Worm (Caenorhabditis elegans) whole organism, mixed stage, embryonic: ENCODE results near the gene sri-30.
A peak's percentile ranks its signal among the peaks of the same experiment; 100 is the strongest.

ENCODE experiments used
- M03D4.4 ChIP-seq: sonication (generic microtip); optimal IDR thresholded peaks from 2 replicates; lab custom pipeline; 2017; ENCODE audit warnings: mild to moderate bottlenecking, missing genetic modification characterization, missing compliant biosample characterization
- bed-3 ChIP-seq: fragments of 200-800 bp; sonication (Bioruptor generic); optimal IDR thresholded peaks from 3 replicates; lab custom pipeline; 2018; ENCODE audit warnings: mild to moderate bottlenecking, missing genetic modification characterization, moderate library complexity, missing compliant biosample characterization
- blmp-1 ChIP-seq: fragments of 150-350 bp; optimal IDR thresholded peaks from 2 replicates; lab custom pipeline; 2014; ENCODE audit warnings: missing biosample characterization, missing genetic modification characterization
- ceh-39 ChIP-seq: fragments of 150-350 bp; optimal IDR thresholded peaks from 2 replicates; lab custom pipeline; 2014; ENCODE audit warnings: missing biosample characterization, missing genetic modification characterization
- ceh-83 ChIP-seq: fragments of 200-800 bp; sonication (Bioruptor generic); optimal IDR thresholded peaks from 2 replicates; lab custom pipeline; 2018; ENCODE audit warnings: mild to moderate bottlenecking, missing genetic modification characterization, missing compliant biosample characterization
- ces-1 ChIP-seq: fragments of 150-350 bp; optimal IDR thresholded peaks from 2 replicates; lab custom pipeline; 2014; ENCODE audit warnings: missing biosample characterization, missing genetic modification reagents, missing genetic modification characterization
- cnd-1 ChIP-seq: fragments of 200-800 bp; sonication (Bioruptor generic); optimal IDR thresholded peaks from 2 replicates; lab custom pipeline; 2018; ENCODE audit warnings: mild to moderate bottlenecking, missing genetic modification characterization, missing compliant biosample characterization
- drap-1 ChIP-seq: fragments of 200-800 bp; sonication (Bioruptor generic); optimal IDR thresholded peaks from 3 replicates; lab custom pipeline; 2018; ENCODE audit warnings: mild to moderate bottlenecking, missing genetic modification characterization, missing compliant biosample characterization
- elt-1 ChIP-seq: sonication (generic microtip); optimal IDR thresholded peaks from 2 replicates; lab custom pipeline; 2017; ENCODE audit warnings: missing genetic modification characterization, mild to moderate bottlenecking, missing compliant biosample characterization, antibody characterized with exemption, moderate library complexity, borderline replicate concordance; ENCODE audit not compliant: insufficient read depth
- flh-1 ChIP-seq: fragments of 200-800 bp; sonication (Bioruptor generic); optimal IDR thresholded peaks from 2 replicates; lab custom pipeline; 2018; ENCODE audit warnings: mild to moderate bottlenecking, missing genetic modification characterization, moderate library complexity, missing compliant biosample characterization
- ham-2 ChIP-seq: fragments of 200-800 bp; sonication (Bioruptor generic); optimal IDR thresholded peaks from 2 replicates; lab custom pipeline; 2018; ENCODE audit warnings: mild to moderate bottlenecking, missing genetic modification characterization, missing compliant biosample characterization
- hlh-1 ChIP-seq: fragments of 150-350 bp; optimal IDR thresholded peaks from 2 replicates; lab custom pipeline; 2014; ENCODE audit warnings: missing biosample characterization, missing genetic modification reagents, missing genetic modification characterization
- lin-13 ChIP-seq: fragments of 150-350 bp; optimal IDR thresholded peaks from 2 replicates; lab custom pipeline; 2014; ENCODE audit warnings: missing biosample characterization, missing genetic modification characterization
- lin-32 ChIP-seq: fragments of 200-800 bp; sonication (Bioruptor generic); optimal IDR thresholded peaks from 2 replicates; lab custom pipeline; 2018; ENCODE audit warnings: mild to moderate bottlenecking, missing genetic modification characterization, missing compliant biosample characterization
- lsy-2 ChIP-seq: fragments of 150-350 bp; optimal IDR thresholded peaks from 2 replicates; lab custom pipeline; 2014; ENCODE audit warnings: missing biosample characterization, missing genetic modification characterization
- mep-1 ChIP-seq: fragments of 150-350 bp; optimal IDR thresholded peaks from 2 replicates; lab custom pipeline; 2017; ENCODE audit warnings: missing biosample characterization, missing genetic modification reagents, missing genetic modification characterization, inconsistent platforms
- mls-2 ChIP-seq: sonication (generic microtip); optimal IDR thresholded peaks from 2 replicates; lab custom pipeline; 2016; ENCODE audit warnings: mild to moderate bottlenecking, missing genetic modification characterization, moderate library complexity, missing compliant biosample characterization
- nhr-12 ChIP-seq: fragments of 150-350 bp; optimal IDR thresholded peaks from 2 replicates; lab custom pipeline; 2014; ENCODE audit warnings: missing biosample characterization, missing genetic modification characterization
- nhr-2 ChIP-seq: fragments of 150-350 bp; optimal IDR thresholded peaks from 2 replicates; lab custom pipeline; 2014; ENCODE audit warnings: missing biosample characterization, missing genetic modification characterization
- nhr-237 ChIP-seq: fragments of 150-350 bp; optimal IDR thresholded peaks from 2 replicates; lab custom pipeline; 2014; ENCODE audit warnings: missing biosample characterization, missing genetic modification characterization
- nhr-28 ChIP-seq: fragments of 150-350 bp; optimal IDR thresholded peaks from 2 replicates; lab custom pipeline; 2014; ENCODE audit warnings: missing biosample characterization, missing genetic modification characterization
- pha-4 ChIP-seq: fragments of 150-350 bp; optimal IDR thresholded peaks from 2 replicates; lab custom pipeline; 2018; ENCODE audit warnings: missing biosample characterization, missing genetic modification reagents, missing genetic modification characterization
- snpc-4 ChIP-seq: fragments of 150-350 bp; optimal IDR thresholded peaks from 2 replicates; lab custom pipeline; 2014; ENCODE audit warnings: missing biosample characterization, missing genetic modification characterization
- sptf-1 ChIP-seq: sonication (generic microtip); optimal IDR thresholded peaks from 2 replicates; lab custom pipeline; 2017; ENCODE audit warnings: mild to moderate bottlenecking, missing genetic modification characterization, moderate library complexity, missing compliant biosample characterization
- tbx-8 ChIP-seq: fragments of 200-800 bp; sonication (Bioruptor generic); optimal IDR thresholded peaks from 2 replicates; lab custom pipeline; 2018; ENCODE audit warnings: mild to moderate bottlenecking, missing genetic modification characterization, moderate library complexity, missing compliant biosample characterization
- unc-120 ChIP-seq: sonication (generic microtip); optimal IDR thresholded peaks from 2 replicates; lab custom pipeline; 2017; ENCODE audit warnings: missing genetic modification characterization, missing compliant biosample characterization; ENCODE audit not compliant: poor library complexity, severe bottlenecking
- unc-39 ChIP-seq: fragments of 150-350 bp; optimal IDR thresholded peaks from 2 replicates; lab custom pipeline; 2014; ENCODE audit warnings: missing biosample characterization, missing genetic modification characterization
- zip-8 ChIP-seq: fragments of 150-350 bp; optimal IDR thresholded peaks from 2 replicates; lab custom pipeline; 2014; ENCODE audit warnings: missing biosample characterization, missing genetic modification characterization
- ztf-11 ChIP-seq: fragments of 150-350 bp; optimal IDR thresholded peaks from 2 replicates; lab custom pipeline; 2014; ENCODE audit warnings: missing biosample characterization, missing genetic modification characterization

sri-30 gene

DNA sequence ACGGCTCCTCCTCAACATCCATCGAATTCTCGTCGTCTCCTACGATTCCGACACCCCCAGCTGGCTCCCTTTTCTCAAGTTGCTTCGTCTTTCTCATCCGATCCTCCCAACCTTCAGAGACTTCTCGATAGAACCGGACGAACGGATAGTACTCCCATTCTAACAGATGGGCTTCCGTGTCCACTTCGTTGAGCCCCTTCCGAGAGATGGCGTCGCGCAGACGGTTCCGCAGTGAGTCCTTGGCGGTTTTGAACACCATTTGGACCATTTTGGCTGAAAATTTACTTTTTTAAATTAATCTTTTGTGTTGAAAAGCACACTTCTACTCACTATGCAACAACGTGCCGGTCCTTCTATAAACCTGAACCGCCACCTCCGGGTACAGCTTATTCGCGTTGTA, 7.7 kb downstream of the sri-30 start:
- TF ChIP-seq mep-1 (tag; lab: Kevin White, UChicago) (no peak), zip-8 (tag; lab: Kevin White, UChicago) (no peak), nhr-2 (tag; lab: Kevin White, UChicago) (no peak), snpc-4 (tag; lab: Kevin White, UChicago) (no peak), bed-3 (GFP tag; lab: Kevin White, UChicago) (no peak), ztf-11 (tag; lab: Kevin White, UChicago) (no peak), pha-4 (tag; lab: Kevin White, UChicago) (no peak), sptf-1 (no peak), hlh-1 (tag; lab: Kevin White, UChicago) (no peak), nhr-12 (tag; lab: Kevin White, UChicago) (no peak), ceh-83 (GFP tag; lab: Kevin White, UChicago) (no peak), ceh-39 (tag; lab: Kevin White, UChicago) (no peak), lin-32 (GFP tag; lab: Kevin White, UChicago) (no peak)

DNA sequence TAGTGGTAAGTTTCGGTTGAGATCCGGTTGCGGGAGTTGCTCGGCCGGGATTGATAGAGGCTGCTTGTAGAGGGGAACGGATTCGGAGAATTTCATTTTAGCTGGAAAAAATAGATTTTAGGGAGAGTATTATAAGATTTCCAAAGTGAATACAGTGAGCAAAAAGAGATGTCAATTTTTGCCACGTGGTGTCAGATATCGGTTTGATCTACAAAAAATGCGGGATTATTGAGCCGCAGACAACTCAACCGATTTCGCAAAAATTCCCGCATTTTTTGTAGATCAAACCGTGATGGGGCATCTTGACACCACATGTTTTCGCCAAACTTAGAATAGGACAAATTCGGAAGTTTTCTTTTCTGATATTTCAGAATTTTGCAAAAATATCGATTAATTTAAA, 8.2 kb downstream of the sri-30 start, which contains the start of gene lido-13:
TSS of gene lido-13 (minus strand) at position 101 of the 400 bp plus-strand sequence.
- TF ChIP-seq lsy-2 (no peak), M03D4.4 (tag; lab: Kevin White, UChicago) (no peak), ces-1 (GFP tag; lab: Kevin White, UChicago) (no peak), nhr-28 (tag; lab: Kevin White, UChicago) (no peak), blmp-1 (tag; lab: Kevin White, UChicago) (no peak), tbx-8 (no peak), unc-120 (tag; lab: Kevin White, UChicago) (no peak), zip-8 (tag; lab: Kevin White, UChicago) (no peak), hlh-1 (tag; lab: Kevin White, UChicago) (no peak), flh-1 (GFP tag; lab: Kevin White, UChicago) (no peak), nhr-237 (tag; lab: Kevin White, UChicago) (no peak)

DNA sequence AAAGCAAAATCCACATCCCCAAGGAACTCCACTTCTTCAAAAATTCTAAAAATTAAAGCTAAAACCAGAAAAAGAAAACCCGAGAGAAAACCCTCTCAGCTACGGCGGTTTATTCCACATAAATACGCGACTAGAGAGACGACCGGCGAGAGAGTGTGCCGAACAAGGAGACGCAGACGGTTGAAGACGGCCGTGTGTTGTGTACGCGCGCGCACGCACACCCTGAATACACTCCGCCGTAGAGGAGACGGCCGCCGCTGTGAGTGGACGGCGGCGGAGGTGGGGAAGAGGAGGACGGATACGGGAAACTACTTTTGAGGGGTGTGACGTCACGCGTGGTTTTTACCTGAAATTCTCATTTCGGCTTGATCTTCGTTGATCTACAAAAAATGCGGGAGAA, 8.6 kb downstream of the sri-30 start:
- TF ChIP-seq M03D4.4 (tag; lab: Kevin White, UChicago) (no peak), snpc-4 (tag; lab: Kevin White, UChicago) (no peak), nhr-12 (tag; lab: Kevin White, UChicago) (no peak), pha-4 (tag; lab: Kevin White, UChicago) (peak; percentile 10), blmp-1 (tag; lab: Kevin White, UChicago) (no peak), tbx-8 (no peak)

DNA sequence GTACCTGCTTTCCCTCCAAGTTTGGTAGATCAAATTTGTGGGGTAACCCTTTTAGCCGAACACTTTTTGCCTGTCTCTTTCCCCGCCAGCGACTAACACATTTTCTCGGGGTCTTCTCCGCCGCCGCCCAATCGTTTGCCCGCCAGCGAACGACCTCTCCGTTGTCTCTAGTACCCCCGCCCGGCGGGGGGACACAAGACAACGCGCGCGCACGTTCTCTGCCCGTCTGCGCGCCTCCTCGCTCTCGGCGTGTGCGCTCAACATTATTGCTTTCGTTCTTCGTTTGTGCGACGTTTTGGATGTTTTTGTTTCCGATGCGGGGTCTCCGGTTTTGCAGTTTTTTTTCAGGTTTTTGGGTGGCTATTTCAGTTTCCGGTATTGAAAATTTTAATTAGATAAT, 9.6 kb downstream of the sri-30 start:
- peak; percentile 15 for TF ChIP-seq nhr-2 (tag; lab: Kevin White, UChicago)
- TF ChIP-seq lin-13 (tag; lab: Kevin White, UChicago) = peak; percentile 14
- peak; percentile 39 for TF ChIP-seq ham-2 (GFP tag; lab: Kevin White, UChicago)
- TF ChIP-seq mls-2 (tag; lab: Kevin White, UChicago) = peak; percentile 41
- no peak for TF ChIP-seq blmp-1 (tag; lab: Kevin White, UChicago)
- no peak for TF ChIP-seq snpc-4 (tag; lab: Kevin White, UChicago)

DNA sequence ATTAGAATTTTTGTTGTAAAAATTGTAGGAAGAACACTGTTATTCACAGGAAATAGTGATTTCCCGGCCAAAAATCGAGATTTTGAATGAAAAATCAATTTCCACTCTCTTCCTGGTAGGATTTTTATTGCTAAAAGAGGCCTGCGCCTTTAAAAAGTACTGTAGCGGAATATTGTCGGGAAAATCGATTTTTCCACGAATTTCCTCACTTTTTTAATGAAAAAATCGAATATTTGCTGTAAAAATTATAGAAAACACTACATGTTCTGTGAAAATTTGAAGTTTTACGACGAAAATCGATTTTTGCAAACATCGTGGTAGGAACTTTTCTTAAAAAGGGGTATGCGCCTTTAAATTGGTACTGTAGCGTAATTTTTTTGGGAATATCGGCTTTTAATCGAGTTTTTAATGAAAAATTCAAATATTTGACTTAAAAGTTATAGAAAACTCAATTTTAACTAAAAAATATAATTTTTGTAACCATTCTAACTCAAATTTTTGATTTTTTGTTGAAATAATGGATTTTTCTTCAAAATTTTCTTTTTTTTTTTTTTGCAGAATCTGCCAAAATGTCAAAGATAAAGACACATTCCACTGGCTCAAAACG, 10.4 kb downstream of the sri-30 start, which contains the start of gene lin-8:
TSS of gene lin-8 (plus strand) at position 557 of the 607 bp plus-strand sequence.
- TF ChIP-seq nhr-28 (tag; lab: Kevin White, UChicago) (no peak), unc-39 (tag; lab: Kevin White, UChicago) (no peak), ham-2 (GFP tag; lab: Kevin White, UChicago) (no peak), snpc-4 (tag; lab: Kevin White, UChicago) (no peak), lin-32 (GFP tag; lab: Kevin White, UChicago) (no peak)

DNA sequence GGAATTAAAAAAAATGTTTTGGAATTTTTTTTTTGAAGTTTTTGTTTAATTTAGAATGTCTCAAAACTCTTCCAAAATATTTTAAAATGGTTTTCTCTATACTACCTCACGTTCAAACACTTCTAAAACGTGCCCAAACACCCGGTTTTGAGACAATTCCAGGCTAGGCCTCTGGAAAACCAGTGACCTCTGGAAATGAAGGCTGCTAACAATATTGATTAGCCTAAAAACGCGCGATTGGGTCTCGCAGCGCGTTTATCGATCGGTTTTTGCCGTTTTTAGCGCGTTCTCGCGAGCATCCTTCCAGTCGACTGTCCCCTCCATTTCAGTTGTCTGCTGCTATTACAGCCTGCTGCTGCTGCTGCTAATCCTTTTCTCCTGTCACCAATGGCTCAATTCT, 14.8 kb downstream of the sri-30 start, which contains the start of gene Y25C1A.6:
TSS of gene Y25C1A.6 (plus strand) at position 301 of the 400 bp plus-strand sequence.
- no peak for TF ChIP-seq elt-1 (tag; lab: Kevin White, UChicago)
- no peak for TF ChIP-seq snpc-4 (tag; lab: Kevin White, UChicago)
- TF ChIP-seq lin-13 (tag; lab: Kevin White, UChicago) = no peak
- TF ChIP-seq cnd-1 (tag; lab: Kevin White, UChicago) = no peak
- TF ChIP-seq ztf-11 (tag; lab: Kevin White, UChicago) = no peak
- TF ChIP-seq nhr-12 (tag; lab: Kevin White, UChicago) = no peak
- TF ChIP-seq nhr-2 (tag; lab: Kevin White, UChicago) = no peak
- TF ChIP-seq ceh-83 (GFP tag; lab: Kevin White, UChicago) = no peak
- no peak for TF ChIP-seq lsy-2
- no peak for TF ChIP-seq ceh-39 (tag; lab: Kevin White, UChicago)
- no peak for TF ChIP-seq M03D4.4 (tag; lab: Kevin White, UChicago)
- TF ChIP-seq bed-3 (GFP tag; lab: Kevin White, UChicago) = no peak
- no peak for TF ChIP-seq unc-39 (tag; lab: Kevin White, UChicago)
- TF ChIP-seq drap-1 (GFP tag; lab: Kevin White, UChicago) = no peak
- TF ChIP-seq unc-120 (tag; lab: Kevin White, UChicago) = no peak
- TF ChIP-seq mls-2 (tag; lab: Kevin White, UChicago) = no peak
- TF ChIP-seq zip-8 (tag; lab: Kevin White, UChicago) = no peak
- TF ChIP-seq ham-2 (GFP tag; lab: Kevin White, UChicago) = no peak
- TF ChIP-seq mep-1 (tag; lab: Kevin White, UChicago) = no peak
- no peak for TF ChIP-seq flh-1 (GFP tag; lab: Kevin White, UChicago)
